Worm (Caenorhabditis elegans): Measurements from ENCODE around the gene C05C12.6.
"Not testable (repeated sequence)": the region's sequence is repeated elsewhere in the genome, so short reads cannot be mapped to it uniquely, and the experiment has no call there.

DNA sequence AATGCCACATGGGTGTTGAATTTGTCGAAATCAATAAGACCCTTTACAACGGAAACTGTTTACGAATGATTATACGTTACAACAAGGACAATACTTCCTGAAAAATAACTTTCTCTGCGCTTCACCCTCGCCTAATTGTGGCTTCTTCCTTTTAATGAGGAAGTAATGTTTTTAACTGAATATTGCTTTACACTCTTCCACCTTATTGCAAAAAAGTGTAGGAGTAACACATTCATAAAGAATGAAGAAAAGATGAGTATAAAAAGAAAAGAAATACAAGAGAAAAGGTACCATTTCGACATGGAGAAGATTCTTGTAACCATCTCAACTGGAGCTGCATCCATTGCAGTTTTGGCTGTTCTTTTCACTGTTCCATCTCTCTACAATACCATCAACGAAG lies 21.8 kb upstream of the C05C12.6 start, which contains the start of gene col-126:
- TF ChIP-seq nhr-76 (tag; optimal IDR thresholded peaks at IDR 0.05); lsy-2 (tag; optimal IDR thresholded peaks at IDR 0.05); egl-27 (tag; optimal IDR thresholded peaks at IDR 0.05); cey-2 (tag; optimal IDR thresholded peaks at IDR 0.05; ENCODE audit: borderline replicate concordance, insufficient read depth); unc-39 (tag; optimal IDR thresholded peaks at IDR 0.05); unc-130 (GFP tag; optimal IDR thresholded peaks at IDR 0.05); unc-62 (GFP tag; optimal IDR thresholded peaks at IDR 0.05 in 1 of 2); unc-62 (tag; optimal IDR thresholded peaks at IDR 0.05); zfp-3 (GFP tag; conservative IDR thresholded peaks at IDR 0.05); nhr-237 (tag; optimal IDR thresholded peaks at IDR 0.05); pqm-1 (tag; optimal IDR thresholded peaks at IDR 0.05); zag-1 (tag; optimal IDR thresholded peaks at IDR 0.05): not testable (repeated sequence)
